Fruit fly (Drosophila melanogaster) whole organism, wandering third instar larva: ENCODE data around the gene ort.
A peak's percentile ranks its signal among the peaks of the same experiment; 100 is the strongest.

Experiments used
- Abd-B ChIP-seq: fragments of >200 bp; optimal IDR thresholded peaks from 2 replicates; lab custom pipeline; 2017; ENCODE audit warnings: missing biosample characterization, missing genetic modification characterization
- N ChIP-seq: fragments of >200 bp; optimal IDR thresholded peaks from 2 replicates; lab custom pipeline; 2018; ENCODE audit warnings: missing biosample characterization, missing external identifiers, missing genetic modification characterization
- fru ChIP-seq: fragments of 200-800 bp; sonication (Bioruptor generic); optimal IDR thresholded peaks from 3 replicates; lab custom pipeline; 2016; ENCODE audit warnings: missing biosample characterization, mild to moderate bottlenecking, missing genetic modification characterization
- jim ChIP-seq: fragments of 175-275, 200-325 bp; sonication (Bioruptor generic); optimal IDR thresholded peaks from 2 replicates; lab custom pipeline; 2016; ENCODE audit warnings: missing biosample characterization, mild to moderate bottlenecking, missing genetic modification characterization
- lola ChIP-seq: fragments of >200 bp; optimal IDR thresholded peaks from 2 replicates; lab custom pipeline; 2017; ENCODE audit warnings: missing biosample characterization, missing genetic modification characterization
- psq ChIP-seq: fragments of 200-800 bp; sonication (Bioruptor generic); optimal IDR thresholded peaks from 3 replicates; lab custom pipeline; 2017; ENCODE audit warnings: missing biosample characterization, mild to moderate bottlenecking, missing genetic modification characterization, moderate library complexity
- woc ChIP-seq: sonication (Bioruptor generic); optimal IDR thresholded peaks from 2 replicates; lab custom pipeline; 2016; ENCODE audit warnings: missing biosample characterization, mild to moderate bottlenecking, missing genetic modification characterization

- TF ChIP-seq fru (peak; percentile 2), Abd-B (GFP tag; lab: Kevin White, UChicago) (no peak), psq (GFP tag; lab: Kevin White, UChicago) (no peak), jim (GFP tag; lab: Kevin White, UChicago) (no peak), woc (GFP tag; lab: Kevin White, UChicago) (no peak), N (no peak), lola (GFP tag; lab: Kevin White, UChicago) (no peak)
Observed at dm6 chr3R:19648289-19648916, 11.1 kb upstream of the ort start, which contains the start of the genes CG6195 and CG31220.
